Worm (Caenorhabditis elegans) whole organism, L4 larva: ENCODE results near the gene C25F9.6.

Experiments used
- F10B5.3 ChIP-seq: sonication (generic microtip); optimal IDR thresholded peaks from 2 replicates; lab custom pipeline; 2016; ENCODE audit warnings: mild to moderate bottlenecking, missing genetic modification characterization, missing compliant biosample characterization
- T20F7.1 ChIP-seq: fragments of 200-800 bp; sonication (Bioruptor generic); optimal IDR thresholded peaks from 2 replicates; lab custom pipeline; 2018; ENCODE audit warnings: mild to moderate bottlenecking, missing genetic modification characterization, missing compliant biosample characterization
- Y105C5A.15 ChIP-seq: fragments of 200-800 bp; sonication (Bioruptor generic); IDR thresholded peaks from 2 replicates; pipeline ENCODE4 v1.3.6; 2022; ENCODE audit warnings: missing genetic modification characterization, missing compliant biosample characterization
- ZK337.2 ChIP-seq: fragments of 200-800 bp; sonication (Bioruptor generic); IDR thresholded peaks from 2 replicates; pipeline ENCODE4 v1.3.6; 2022; ENCODE audit warnings: missing genetic modification reagents, missing genetic modification characterization, missing compliant biosample characterization
- aha-1 ChIP-seq: fragments of 150-350 bp; peaks from one replicate; lab custom pipeline; 2014; ENCODE audit warnings: missing biosample characterization, missing genetic modification characterization
- aly-2 ChIP-seq: sonication (generic microtip); optimal IDR thresholded peaks from 2 replicates; lab custom pipeline; 2018; ENCODE audit warnings: missing biosample characterization, missing genetic modification characterization
- ama-1 ChIP-seq: fragments of 150-350 bp; optimal IDR thresholded peaks from 2 replicates; lab custom pipeline; 2014; ENCODE audit warnings: inconsistent platforms, mixed read lengths
- ceh-20 ChIP-seq: fragments of 200-800 bp; sonication (Bioruptor generic); IDR thresholded peaks from 2 replicates; pipeline ENCODE4 v1.3.6; 2022; ENCODE audit warnings: missing genetic modification reagents, missing genetic modification characterization, missing compliant biosample characterization
- ceh-32 ChIP-seq: sonication (generic microtip); optimal IDR thresholded peaks from 2 replicates; lab custom pipeline; 2016; ENCODE audit warnings: mild to moderate bottlenecking, missing genetic modification characterization, missing compliant biosample characterization; ENCODE audit not compliant: poor library complexity
- ceh-62 ChIP-seq: sonication (generic microtip); optimal IDR thresholded peaks from 2 replicates; lab custom pipeline; 2017; ENCODE audit warnings: missing biosample characterization, missing genetic modification characterization
- daf-16 ChIP-seq, 3 experiments: sonication (generic microtip); optimal IDR thresholded peaks; 2 replicates each; lab custom pipeline; 2016 to 2017; ENCODE audit warnings: missing genetic modification characterization in 3 of 3, missing genetic modification reagents in 3 of 3, mild to moderate bottlenecking in 2 of 3, missing compliant biosample characterization in 2 of 3, missing biosample characterization in 1 of 3, moderate library complexity in 1 of 3
- daf-19 ChIP-seq: fragments of 200-800 bp; sonication (Bioruptor generic); conservative IDR thresholded peaks from 2 replicates; pipeline ENCODE4 v1.3.6; 2022; ENCODE audit warnings: missing genetic modification characterization, missing compliant biosample characterization
- daf-8 ChIP-seq: fragments of 200-800 bp; sonication (Bioruptor generic); IDR thresholded peaks from 2 replicates; pipeline ENCODE4 v1.3.6; 2022; ENCODE audit warnings: missing genetic modification characterization, missing compliant biosample characterization
- dmd-9 ChIP-seq: fragments of 200-800 bp; sonication (Bioruptor generic); IDR thresholded peaks from 2 replicates; pipeline ENCODE4 v1.3.6; 2022; ENCODE audit warnings: missing genetic modification reagents, missing genetic modification characterization, missing compliant biosample characterization
- gei-8 ChIP-seq: fragments of 200-800 bp; sonication (Bioruptor generic); optimal IDR thresholded peaks from 2 replicates; lab custom pipeline; 2018; ENCODE audit warnings: mild to moderate bottlenecking, missing genetic modification characterization, missing compliant biosample characterization
- hlh-11 ChIP-seq: fragments of 200-800 bp; sonication (Bioruptor generic); optimal IDR thresholded peaks from 2 replicates; lab custom pipeline; 2018; ENCODE audit warnings: mild to moderate bottlenecking, missing genetic modification characterization, missing compliant biosample characterization
- lin-29 ChIP-seq: fragments of 200-800 bp; sonication (Bioruptor generic); IDR thresholded peaks from 2 replicates; pipeline ENCODE4 v1.3.6; 2022; ENCODE audit warnings: missing genetic modification reagents, missing genetic modification characterization, missing compliant biosample characterization
- lsy-2 ChIP-seq, 2 experiments: fragments of 150-350 bp in 1 of 2; sonication (generic microtip) in 1 of 2; optimal IDR thresholded peaks; 2 replicates each; lab custom pipeline; 2014 to 2017; ENCODE audit warnings: missing biosample characterization in 2 of 2, missing genetic modification characterization in 2 of 2
- mxl-2 ChIP-seq: fragments of 200-800 bp; sonication (Bioruptor generic); conservative IDR thresholded peaks from 2 replicates; pipeline ENCODE4 v1.3.6; 2022; ENCODE audit warnings: missing genetic modification reagents, missing genetic modification characterization, missing compliant biosample characterization
- nhr-11 ChIP-seq: fragments of 150-350 bp; optimal IDR thresholded peaks from 2 replicates; lab custom pipeline; 2014; ENCODE audit warnings: missing biosample characterization, missing genetic modification characterization
- nhr-77 ChIP-seq: fragments of 150-350 bp; optimal IDR thresholded peaks from 2 replicates; lab custom pipeline; 2014; ENCODE audit warnings: missing biosample characterization, missing genetic modification characterization
- php-3 ChIP-seq: fragments of 200-800 bp; sonication (Bioruptor generic); IDR thresholded peaks from 2 replicates; pipeline ENCODE4 v1.3.6; 2022; ENCODE audit warnings: missing genetic modification reagents, missing genetic modification characterization, missing compliant biosample characterization
- skn-1 ChIP-seq: fragments of 150-350 bp; optimal IDR thresholded peaks from 2 replicates; lab custom pipeline; 2014; ENCODE audit warnings: missing biosample characterization, missing genetic modification characterization
- snpc-4 ChIP-seq: fragments of 150-350 bp; optimal IDR thresholded peaks from 2 replicates; lab custom pipeline; 2014; ENCODE audit warnings: missing biosample characterization, missing genetic modification characterization
- spr-1 ChIP-seq: sonication (generic microtip); optimal IDR thresholded peaks from 2 replicates; lab custom pipeline; 2016; ENCODE audit warnings: mild to moderate bottlenecking, missing genetic modification characterization, missing compliant biosample characterization
- spr-3 ChIP-seq: fragments of 200-800 bp; sonication (Bioruptor generic); optimal IDR thresholded peaks from 2 replicates; lab custom pipeline; 2018; ENCODE audit warnings: mild to moderate bottlenecking, missing genetic modification characterization, missing compliant biosample characterization
- tag-97 ChIP-seq: fragments of 200-800 bp; sonication (Bioruptor generic); IDR thresholded peaks from 2 replicates; pipeline ENCODE4 v1.3.6; 2022; ENCODE audit warnings: missing genetic modification characterization, missing compliant biosample characterization
- unc-62 ChIP-seq, 3 experiments: fragments of 150-350 bp in 1 of 3; sonication (generic microtip); optimal IDR thresholded peaks in 2 of 3; peaks in 1 of 3; 1 replicate in 1 of 3; 2 replicates in 2 of 3; lab custom pipeline; 2014 to 2017; ENCODE audit warnings: missing biosample characterization in 3 of 3, missing genetic modification characterization in 3 of 3, missing genetic modification reagents in 3 of 3, missing genotype in 1 of 3
- zag-1 ChIP-seq: fragments of 150-350 bp; optimal IDR thresholded peaks from 2 replicates; lab custom pipeline; 2014; ENCODE audit warnings: missing biosample characterization, missing genetic modification characterization
- zfp-3 ChIP-seq: fragments of 200-800 bp; sonication (Bioruptor generic); conservative IDR thresholded peaks from 2 replicates; pipeline ENCODE4 v1.3.6; 2022; ENCODE audit warnings: missing genetic modification reagents, missing genetic modification characterization, missing compliant biosample characterization
- ztf-7 ChIP-seq: fragments of 150-350 bp; optimal IDR thresholded peaks from 2 replicates; lab custom pipeline; 2014; ENCODE audit warnings: missing biosample characterization, missing genetic modification characterization

The C25F9.6 gene

ce11 chrV:19358039-19358438, 47.1 kb downstream of the C25F9.6 start:
- TF ChIP-seq ceh-20 (peak; percentile 22; the same call in 1 of the 2 replicates), tag-97 (GFP tag; lab: Robert Waterston, UW) (no peak), spr-3 (GFP tag; lab: Kevin White, UChicago) (no peak)

- no peak for TF ChIP-seq aly-2 (tag; lab: Kevin White, UChicago)
- TF ChIP-seq ama-1 (lab: Kevin White, UChicago) = no peak
- no peak for TF ChIP-seq hlh-11 (tag; lab: Kevin White, UChicago)
- TF ChIP-seq Y105C5A.15 (GFP tag; lab: Robert Waterston, UW) = no peak
- TF ChIP-seq ceh-32 (tag; lab: Kevin White, UChicago) = no peak
- no peak for TF ChIP-seq ceh-62 (tag; lab: Kevin White, UChicago)
- TF ChIP-seq, all 104 proteins: peak for 0
These were observed 48.4 kb downstream of the C25F9.6 start for ce11 chrV:19356717-19357116.

ce11 chrV:19355219-19355618, 49.9 kb downstream of the C25F9.6 start:
- TF ChIP-seq zag-1 (no peak), aha-1 (no peak), php-3 (GFP tag; lab: Robert Waterston, UW) (no peak), spr-3 (GFP tag; lab: Kevin White, UChicago) (no peak), skn-1 (tag; lab: Kevin White, UChicago) (no peak), gei-8 (GFP tag; lab: Kevin White, UChicago) (no peak), ZK337.2 (GFP tag; lab: Robert Waterston, UW) (no peak), hlh-11 (tag; lab: Kevin White, UChicago) (no peak), dmd-9 (GFP tag; lab: Robert Waterston, UW) (no peak), ceh-62 (tag; lab: Kevin White, UChicago) (no peak), mxl-2 (GFP tag; lab: Robert Waterston, UW) (no peak), snpc-4 (no peak), daf-19 (GFP tag; lab: Robert Waterston, UW) (no peak), daf-8 (GFP tag; lab: Robert Waterston, UW) (no peak), ztf-7 (no peak)

ce11 chrV:19354506-19354905, 50.6 kb downstream of the C25F9.6 start:
- TF ChIP-seq mxl-2 (GFP tag; lab: Robert Waterston, UW) = no peak
- no peak for TF ChIP-seq ztf-7
- TF ChIP-seq T20F7.1 = no peak
- TF ChIP-seq unc-62 (GFP tag; optimal IDR thresholded peaks at IDR 0.05 in 1 of 2; lab: Kevin White, UChicago) = no peak
- TF ChIP-seq unc-62 (tag; optimal IDR thresholded peaks at IDR 0.05; lab: Kevin White, UChicago) = no peak
- TF ChIP-seq daf-8 (GFP tag; lab: Robert Waterston, UW) = no peak
- TF ChIP-seq spr-1 (tag; lab: Kevin White, UChicago) = no peak
- no peak for TF ChIP-seq F10B5.3 (tag; lab: Kevin White, UChicago)
- no peak for TF ChIP-seq zfp-3 (GFP tag; lab: Robert Waterston, UW)
- TF ChIP-seq lsy-2 (tag; optimal IDR thresholded peaks at IDR 0.05; lab: Kevin White, UChicago) = no peak
- TF ChIP-seq lin-29 (GFP tag; lab: Robert Waterston, UW) = no peak
- no peak for TF ChIP-seq nhr-11 (tag; lab: Kevin White, UChicago)
- TF ChIP-seq ZK337.2 (GFP tag; lab: Robert Waterston, UW) = no peak
- no peak for TF ChIP-seq nhr-77 (tag; lab: Kevin White, UChicago)
- no peak for TF ChIP-seq daf-16 (GFP tag; optimal IDR thresholded peaks at IDR 0.05; lab: Kevin White, UChicago)
- no peak for TF ChIP-seq daf-16 (tag; optimal IDR thresholded peaks at IDR 0.05; lab: Kevin White, UChicago)
- TF ChIP-seq, all 104 proteins: peak for 0
